Fruit fly (Drosophila melanogaster) Kc167 (cell line): ENCODE data around the gene eEF1delta.

Source experiments
- Sin3A ChIP-seq: fragments of >200 bp; optimal IDR thresholded peaks from 2 replicates; lab custom pipeline; 2018; ENCODE audit warnings: missing external identifiers
- ttk ChIP-seq: sonication (Bioruptor generic); optimal IDR thresholded peaks from 2 replicates; lab custom pipeline; 2017; ENCODE audit warnings: missing external identifiers

- TF ChIP-seq ttk (lab: Kevin White, UChicago) (no peak), Sin3A (lab: Kevin White, UChicago) (no peak)
Measured at dm6 chr2L:10200847-10201246, 31.5 kb upstream of the eEF1delta start, which contains the start of the genes Ripalpha and RpL7.
